Fruit fly (Drosophila melanogaster): ENCODE results near the gene CG15167.

The CG15167 gene

dm6 chr2L:18695404-18695804 is 44.8 kb upstream of the CG15167 start, which contains the start of the genes CG10383 and CG10338 (continued):
- peak; percentile 91 for TF ChIP-seq HLH54F (GFP tag; optimal IDR thresholded peaks at IDR 0.05)
- no peak for TF ChIP-seq CG4707 (GFP tag; optimal IDR thresholded peaks at IDR 0.05)
- peak; percentile 62 for TF ChIP-seq Lhr (GFP tag; optimal IDR thresholded peaks at IDR 0.05)
- peak; percentile 66 for TF ChIP-seq Hmx (GFP tag; optimal IDR thresholded peaks at IDR 0.05)
- peak; percentile 81 for TF ChIP-seq Fer1 (GFP tag; optimal IDR thresholded peaks at IDR 0.05)
- peak; percentile 82 for TF ChIP-seq lbe (GFP tag; optimal IDR thresholded peaks at IDR 0.05)
- peak; percentile 70 for TF ChIP-seq fd96Cb (tag; optimal IDR thresholded peaks at IDR 0.05)
- peak; percentile 25 for TF ChIP-seq CG6654 (GFP tag; optimal IDR thresholded peaks at IDR 0.05)
- peak; percentile 88 for TF ChIP-seq Ada2b (GFP tag; IDR thresholded peaks at IDR 0.05)
- no peak for TF ChIP-seq CG10959 (GFP tag; IDR thresholded peaks at IDR 0.05)
- TF ChIP-seq Abd-B (GFP tag; optimal IDR thresholded peaks at IDR 0.05), result peak; percentile 80
- peak; percentile 88 for TF ChIP-seq Sox102F (GFP tag; optimal IDR thresholded peaks at IDR 0.05)
- TF ChIP-seq disco-r (GFP tag; optimal IDR thresholded peaks at IDR 0.05), result peak; percentile 79
- peak; percentile 42 for TF ChIP-seq CG8281 (tag; optimal IDR thresholded peaks at IDR 0.05)
- TF ChIP-seq CG10267 (tag; optimal IDR thresholded peaks at IDR 0.05), result peak; percentile 71
- TF ChIP-seq NC2β (GFP tag; optimal IDR thresholded peaks at IDR 0.05), result peak; percentile 89
- TF ChIP-seq Neu2 (GFP tag; optimal IDR thresholded peaks at IDR 0.05; ENCODE audit: borderline replicate concordance), result peak; percentile 62
- peak; percentile 56 for TF ChIP-seq salm (tag; optimal IDR thresholded peaks at IDR 0.05)
- no peak for TF ChIP-seq B-H2 (GFP tag; optimal IDR thresholded peaks at IDR 0.05)
- peak; percentile 86 for TF ChIP-seq CG4730 (GFP tag; IDR thresholded peaks at IDR 0.05)
- peak; percentile 41 for TF ChIP-seq mirr (GFP tag; optimal IDR thresholded peaks at IDR 0.05)
- TF ChIP-seq Dek (tag; optimal IDR thresholded peaks at IDR 0.05), result peak; percentile 62
- peak; percentile 65; the same call in 2 of the 3 replicates for TF ChIP-seq C15 (GFP tag; IDR thresholded peaks at IDR 0.05)
- TF ChIP-seq Rfx (GFP tag; IDR thresholded peaks at IDR 0.05), result peak; percentile 94
- TF ChIP-seq her (GFP tag; optimal IDR thresholded peaks at IDR 0.05), result peak; percentile 89
- TF ChIP-seq CG13424 (tag; optimal IDR thresholded peaks at IDR 0.05), result peak; percentile 77
- no peak for TF ChIP-seq CG7963 (GFP tag; IDR thresholded peaks at IDR 0.05; ENCODE audit: partially characterized antibody)
- TF ChIP-seq croc (GFP tag; conservative IDR thresholded peaks at IDR 0.05), result peak; percentile 66
- TF ChIP-seq dysf (GFP tag; IDR thresholded peaks at IDR 0.05), result peak; percentile 89
- TF ChIP-seq sisA (GFP tag; IDR thresholded peaks at IDR 0.05), result peak; percentile 88
- peak; percentile 84 for TF ChIP-seq crc (GFP tag; optimal IDR thresholded peaks at IDR 0.05)
- TF ChIP-seq Gsc (GFP tag; IDR thresholded peaks at IDR 0.05), result peak; percentile 63
- peak; percentile 15 for TF ChIP-seq ab (GFP tag; optimal IDR thresholded peaks at IDR 0.05)
- peak; percentile 61 for TF ChIP-seq onecut (GFP tag; IDR thresholded peaks at IDR 0.05)
- peak; percentile 53 for TF ChIP-seq CG10462 (GFP tag; optimal IDR thresholded peaks at IDR 0.05)
- TF ChIP-seq sob (GFP tag; IDR thresholded peaks at IDR 0.05), result peak; percentile 90
- TF ChIP-seq NK7.1 (GFP tag; optimal IDR thresholded peaks at IDR 0.05), result peak; percentile 73
- TF ChIP-seq caup (GFP tag; optimal IDR thresholded peaks at IDR 0.05; ENCODE audit: severe bottlenecking), result peak; percentile 77
- peak; percentile 68 for TF ChIP-seq CG6254 (GFP tag; optimal IDR thresholded peaks at IDR 0.05)
- no peak for TF ChIP-seq prd (optimal IDR thresholded peaks at IDR 0.05)
- peak; percentile 94 for TF ChIP-seq prd (GFP tag; IDR thresholded peaks at IDR 0.05)
- peak; percentile 65 for TF ChIP-seq HHEX (GFP tag; optimal IDR thresholded peaks at IDR 0.05)
- peak; percentile 77 for TF ChIP-seq CG11398 (GFP tag; optimal IDR thresholded peaks at IDR 0.05)
- TF ChIP-seq CG9932 (GFP tag; IDR thresholded peaks at IDR 0.05), result peak; percentile 92
- TF ChIP-seq B-H1 (GFP tag; IDR thresholded peaks at IDR 0.05), result peak; percentile 86
- no peak for TF ChIP-seq z (GFP tag; IDR thresholded peaks at IDR 0.05)
- no peak for TF ChIP-seq Kr (GFP tag; optimal IDR thresholded peaks at IDR 0.05)
- TF ChIP-seq Side (GFP tag; optimal IDR thresholded peaks at IDR 0.05), result peak; percentile 90
- peak; percentile 95 for TF ChIP-seq slbo (GFP tag; IDR thresholded peaks at IDR 0.05)
- peak; percentile 80 for TF ChIP-seq CG9727 (GFP tag; optimal IDR thresholded peaks at IDR 0.05)
- peak; percentile 90 for TF ChIP-seq HLH3B (GFP tag; IDR thresholded peaks at IDR 0.05)
- TF ChIP-seq CG5245 (GFP tag; optimal IDR thresholded peaks at IDR 0.05), result peak; percentile 71
